Worm (Caenorhabditis elegans): Measurements from ENCODE around the gene C18H9.6.

ce11 chrII:6749422-6749821 lies 48.0 kb upstream of the C18H9.6 start, which contains the start of gene F41G3.10:
- TF ChIP-seq Y67H2A.10 (GFP tag; conservative IDR thresholded peaks at IDR 0.05) = no peak
- TF ChIP-seq efl-1 (GFP tag; optimal IDR thresholded peaks at IDR 0.05) = no peak
- TF ChIP-seq nfya-2 (GFP tag; IDR thresholded peaks at IDR 0.05) = no peak
- no peak for TF ChIP-seq hlh-12 (tag; optimal IDR thresholded peaks at IDR 0.05)
- TF ChIP-seq zim-3 (tag; optimal IDR thresholded peaks at IDR 0.05) = no peak
- TF ChIP-seq ztf-25 (GFP tag; IDR thresholded peaks at IDR 0.05) = no peak
- TF ChIP-seq dpl-1 (GFP tag; optimal IDR thresholded peaks at IDR 0.05) = no peak
- TF ChIP-seq tlf-1 (GFP tag; optimal IDR thresholded peaks at IDR 0.05) = no peak
- TF ChIP-seq T26A5.8 (tag; optimal IDR thresholded peaks at IDR 0.05) = no peak
- no peak for TF ChIP-seq egrh-3 (GFP tag; IDR thresholded peaks at IDR 0.05)
- TF ChIP-seq rec-8 (tag; optimal IDR thresholded peaks at IDR 0.05) = no peak
